Worm (Caenorhabditis elegans): Measurements from ENCODE around the gene B0353.1.

DNA sequence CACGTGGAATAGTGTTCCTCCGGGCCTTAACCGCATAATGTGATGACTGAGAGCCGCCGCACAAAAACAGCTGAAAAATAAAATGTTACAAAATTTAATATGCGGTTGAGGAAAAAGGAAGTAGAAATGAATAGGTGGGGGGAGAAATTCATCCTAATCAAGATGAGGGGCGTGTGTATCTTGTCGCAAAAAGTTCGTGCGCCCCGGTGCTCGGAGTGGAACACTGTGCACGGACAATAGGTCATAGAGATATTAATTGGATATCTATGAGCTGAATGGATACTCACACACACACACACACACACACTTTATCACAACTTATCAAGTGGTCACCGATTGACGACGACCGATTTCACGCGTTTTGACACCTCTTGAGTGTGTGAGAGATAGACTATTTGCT, 31.8 kb upstream of the B0353.1 start, which contains the start of gene T22F7.3:
- TF ChIP-seq eyg-1 (tag; optimal IDR thresholded peaks at IDR 0.05) (no peak), pqm-1 (tag; optimal IDR thresholded peaks at IDR 0.05) (no peak), sox-2 (GFP tag; IDR thresholded peaks at IDR 0.05) (no peak), hlh-30 (tag; optimal IDR thresholded peaks at IDR 0.05; ENCODE audit: insufficient read depth) (no peak), fkh-10 (GFP tag; optimal IDR thresholded peaks at IDR 0.05) (no peak), sdc-2 (tag; optimal IDR thresholded peaks at IDR 0.05) (no peak), ama-1 (optimal IDR thresholded peaks at IDR 0.05) (no peak), nhr-11 (tag; optimal IDR thresholded peaks at IDR 0.05) (no peak), zip-5 (tag; optimal IDR thresholded peaks at IDR 0.05) (no peak), elt-2 (tag; optimal IDR thresholded peaks at IDR 0.05) (no peak), lin-11 (tag; optimal IDR thresholded peaks at IDR 0.05) (no peak), elt-4 (tag; optimal IDR thresholded peaks at IDR 0.05) (no peak), nhr-232 (tag; optimal IDR thresholded peaks at IDR 0.05) (no peak), unc-3 (GFP tag; conservative IDR thresholded peaks at IDR 0.05) (no peak), unc-3 (tag; optimal IDR thresholded peaks at IDR 0.05) (no peak)

Measured in whole organism, late embryonic.